Worm (Caenorhabditis elegans) whole organism, L3 larva: ENCODE measurements around the gene nasp-2.

ENCODE experiments used
- elt-3 ChIP-seq, 3 experiments: fragments of 150-350 bp in 1 of 3; sonication (generic microtip) in 2 of 3; optimal IDR thresholded peaks; 2 replicates in 2 of 3; 4 replicates in 1 of 3; lab custom pipeline; 2014 to 2017; ENCODE audit warnings: missing biosample characterization in 3 of 3, missing genetic modification characterization in 3 of 3
- fkh-2 ChIP-seq: fragments of 150-350 bp; optimal IDR thresholded peaks from 2 replicates; lab custom pipeline; 2014; ENCODE audit warnings: missing biosample characterization, missing genetic modification reagents, missing genetic modification characterization
- fos-1 ChIP-seq: fragments of 150-350 bp; optimal IDR thresholded peaks from 2 replicates; lab custom pipeline; 2014; ENCODE audit warnings: missing biosample characterization, missing genetic modification characterization
- lin-15B ChIP-seq: fragments of 150-350 bp; optimal IDR thresholded peaks from 2 replicates; lab custom pipeline; 2014; ENCODE audit warnings: missing biosample characterization, missing genetic modification characterization
- nhr-237 ChIP-seq: fragments of 150-350 bp; optimal IDR thresholded peaks from 2 replicates; lab custom pipeline; 2014; ENCODE audit warnings: missing biosample characterization, missing genetic modification characterization
- nhr-67 ChIP-seq: fragments of 150-350 bp; optimal IDR thresholded peaks from 2 replicates; lab custom pipeline; 2014; ENCODE audit warnings: missing biosample characterization, missing genetic modification characterization
- skn-1 ChIP-seq: fragments of 150-350 bp; optimal IDR thresholded peaks from 2 replicates; lab custom pipeline; 2014; ENCODE audit warnings: missing biosample characterization, missing genetic modification characterization
- tbx-2 ChIP-seq: sonication (generic microtip); optimal IDR thresholded peaks from 2 replicates; lab custom pipeline; 2016; ENCODE audit warnings: mild to moderate bottlenecking, missing genetic modification characterization, missing compliant biosample characterization
- unc-62 ChIP-seq: fragments of 150-350 bp; sonication (generic microtip); optimal IDR thresholded peaks from 4 replicates; lab custom pipeline; 2014; ENCODE audit warnings: missing biosample characterization, missing genetic modification reagents, missing genetic modification characterization
- zag-1 ChIP-seq: fragments of 150-350 bp; optimal IDR thresholded peaks from 2 replicates; lab custom pipeline; 2014; ENCODE audit warnings: missing biosample characterization, missing genetic modification characterization

DNA sequence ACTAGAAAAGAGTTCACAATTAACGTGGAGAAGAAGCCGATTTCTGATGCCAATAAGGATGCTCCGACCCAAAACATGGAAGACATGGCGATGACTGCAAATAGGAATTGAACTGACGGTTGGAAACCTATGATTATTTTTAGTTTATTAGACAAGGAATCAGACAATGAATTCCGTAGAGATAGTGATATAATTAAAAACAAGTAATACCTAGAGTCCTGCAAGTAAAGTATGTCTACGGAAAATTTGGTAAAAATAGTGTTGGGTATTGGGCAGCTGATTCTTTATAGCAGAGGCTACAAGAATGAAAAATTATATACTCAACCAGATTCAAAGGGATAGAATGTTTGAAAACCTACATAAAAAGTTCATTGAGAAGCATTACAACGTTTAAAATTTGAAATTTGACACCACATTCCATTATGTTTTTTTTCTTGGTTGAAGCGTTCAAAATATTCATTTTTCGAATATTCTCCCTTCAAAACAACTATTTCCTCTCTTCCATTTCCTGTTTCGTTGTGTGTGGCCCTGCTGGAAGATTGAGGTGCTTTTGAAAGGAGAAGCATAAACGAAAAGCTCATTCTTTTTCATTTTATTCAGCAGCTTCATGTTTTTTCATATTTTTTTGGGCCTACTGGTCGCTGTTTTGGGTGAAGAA lies 27.7 kb upstream of the nasp-2 start, which contains the start of the genes str-4 and lgc-48:
- TF ChIP-seq fkh-2 (no peak), nhr-67 (tag; lab: Kevin White, UChicago) (no peak), unc-62 (GFP tag; lab: Kevin White, UChicago) (no peak), lin-15B (tag; lab: Kevin White, UChicago) (no peak), nhr-237 (tag; lab: Kevin White, UChicago) (no peak), zag-1 (no peak), skn-1 (no peak), tbx-2 (tag; lab: Kevin White, UChicago) (no peak), fos-1 (tag; lab: Kevin White, UChicago) (no peak), elt-3 (tag; optimal IDR thresholded peaks at IDR 0.05; lab: Kevin White, UChicago) (no peak)
